Worm (Caenorhabditis elegans) whole organism, L3 larva: Measurements from ENCODE around the gene her-1.

Experiments
- aly-2 ChIP-seq: fragments of 150-350 bp; optimal IDR thresholded peaks from 2 replicates; lab custom pipeline; 2014; ENCODE audit warnings: missing biosample characterization, missing genetic modification characterization
- egl-5 ChIP-seq: fragments of 150-350 bp; optimal IDR thresholded peaks from 2 replicates; lab custom pipeline; 2017; ENCODE audit warnings: missing biosample characterization, missing genetic modification reagents, missing genetic modification characterization, inconsistent platforms
- fkh-10 ChIP-seq: sonication (generic microtip); optimal IDR thresholded peaks from 2 replicates; lab custom pipeline; 2017; ENCODE audit warnings: missing biosample characterization, missing genetic modification reagents, missing genetic modification characterization
- nhr-11 ChIP-seq: fragments of 150-350 bp; optimal IDR thresholded peaks from 2 replicates; lab custom pipeline; 2014; ENCODE audit warnings: missing biosample characterization, missing genetic modification characterization
- nhr-12 ChIP-seq: fragments of 150-350 bp; optimal IDR thresholded peaks from 2 replicates; lab custom pipeline; 2014; ENCODE audit warnings: missing biosample characterization, missing genetic modification characterization
- nhr-43 ChIP-seq: sonication (generic microtip); optimal IDR thresholded peaks from 2 replicates; lab custom pipeline; 2016; ENCODE audit warnings: mild to moderate bottlenecking, missing genetic modification characterization, missing compliant biosample characterization; ENCODE audit not compliant: poor library complexity, severe bottlenecking
- skn-1 ChIP-seq: fragments of 150-350 bp; optimal IDR thresholded peaks from 2 replicates; lab custom pipeline; 2014; ENCODE audit warnings: missing biosample characterization, missing genetic modification characterization
- snpc-4 ChIP-seq: fragments of 150-350 bp; optimal IDR thresholded peaks from 2 replicates; lab custom pipeline; 2014; ENCODE audit warnings: missing biosample characterization, missing genetic modification characterization
- unc-62 ChIP-seq: fragments of 150-350 bp; sonication (generic microtip); optimal IDR thresholded peaks from 4 replicates; lab custom pipeline; 2014; ENCODE audit warnings: missing biosample characterization, missing genetic modification reagents, missing genetic modification characterization

- TF ChIP-seq snpc-4 (no peak), unc-62 (GFP tag; lab: Kevin White, UChicago) (no peak), fkh-10 (no peak), skn-1 (tag; lab: Kevin White, UChicago) (no peak), egl-5 (tag; lab: Kevin White, UChicago) (no peak), nhr-12 (tag; lab: Kevin White, UChicago) (no peak), aly-2 (tag; lab: Kevin White, UChicago) (no peak), nhr-43 (no peak), nhr-11 (tag; lab: Kevin White, UChicago) (no peak)
These were observed 7.5 kb upstream of the her-1 start for ce11 chrV:9689364-9689763.
